Fruit fly (Drosophila melanogaster): ENCODE data around the gene CG5849.

dm6 chr3R:21701529-21701928 is 38.4 kb upstream of the CG5849 start:
- TF ChIP-seq Lpt (GFP tag; optimal IDR thresholded peaks at IDR 0.05) (no peak), CG11902 (GFP tag; optimal IDR thresholded peaks at IDR 0.05) (no peak), CG34406 (GFP tag; optimal IDR thresholded peaks at IDR 0.05) (no peak), Sox102F (GFP tag; optimal IDR thresholded peaks at IDR 0.05) (no peak), OdsH (GFP tag; optimal IDR thresholded peaks at IDR 0.05) (no peak), CG8319 (GFP tag; optimal IDR thresholded peaks at IDR 0.05) (no peak), CG3919 (GFP tag; optimal IDR thresholded peaks at IDR 0.05) (no peak), fkh (GFP tag; optimal IDR thresholded peaks at IDR 0.05) (no peak), spab (GFP tag; optimal IDR thresholded peaks at IDR 0.05) (no peak), Eip93F (GFP tag; optimal IDR thresholded peaks at IDR 0.05) (no peak), ss (GFP tag; optimal IDR thresholded peaks at IDR 0.05) (no peak), net (GFP tag; optimal IDR thresholded peaks at IDR 0.05) (no peak), lz (GFP tag; optimal IDR thresholded peaks at IDR 0.05) (no peak), Ets21C (GFP tag; optimal IDR thresholded peaks at IDR 0.05) (no peak)
